Worm (Caenorhabditis elegans) whole organism, L4 larva: ENCODE measurements around the gene thoc-7.

Experiments
- D1046.2 ChIP-seq: fragments of 200-800 bp; sonication (Bioruptor generic); IDR thresholded peaks from 2 replicates; pipeline ENCODE4 v1.3.6; 2022; ENCODE audit warnings: missing genetic modification characterization, missing compliant biosample characterization
- F10B5.3 ChIP-seq: sonication (generic microtip); optimal IDR thresholded peaks from 2 replicates; lab custom pipeline; 2016; ENCODE audit warnings: mild to moderate bottlenecking, missing genetic modification characterization, missing compliant biosample characterization
- R02D3.7 ChIP-seq: fragments of 150-350 bp; sonication (generic microtip); optimal IDR thresholded peaks from 3 replicates; lab custom pipeline; 2014; ENCODE audit warnings: missing biosample characterization, missing genetic modification characterization
- T20F7.1 ChIP-seq: fragments of 200-800 bp; sonication (Bioruptor generic); optimal IDR thresholded peaks from 2 replicates; lab custom pipeline; 2018; ENCODE audit warnings: mild to moderate bottlenecking, missing genetic modification characterization, missing compliant biosample characterization
- Y5F2A.4 ChIP-seq: fragments of 200-800 bp; sonication (Bioruptor generic); optimal IDR thresholded peaks from 2 replicates; lab custom pipeline; 2018; ENCODE audit warnings: mild to moderate bottlenecking, missing genetic modification characterization, missing compliant biosample characterization
- ZK337.2 ChIP-seq: fragments of 200-800 bp; sonication (Bioruptor generic); IDR thresholded peaks from 2 replicates; pipeline ENCODE4 v1.3.6; 2022; ENCODE audit warnings: missing genetic modification reagents, missing genetic modification characterization, missing compliant biosample characterization
- ZK546.5 ChIP-seq, 2 experiments: sonication (generic microtip); optimal IDR thresholded peaks; 2 replicates each; lab custom pipeline; 2017; ENCODE audit warnings: missing biosample characterization in 2 of 2, missing genetic modification characterization in 2 of 2
- aha-1 ChIP-seq: fragments of 150-350 bp; peaks from one replicate; lab custom pipeline; 2014; ENCODE audit warnings: missing biosample characterization, missing genetic modification characterization
- ama-1 ChIP-seq: fragments of 150-350 bp; optimal IDR thresholded peaks from 2 replicates; lab custom pipeline; 2014; ENCODE audit warnings: inconsistent platforms, mixed read lengths
- ceh-20 ChIP-seq: fragments of 200-800 bp; sonication (Bioruptor generic); IDR thresholded peaks from 2 replicates; pipeline ENCODE4 v1.3.6; 2022; ENCODE audit warnings: missing genetic modification reagents, missing genetic modification characterization, missing compliant biosample characterization
- ceh-28 ChIP-seq: fragments of 150-350 bp; optimal IDR thresholded peaks from 2 replicates; lab custom pipeline; 2014; ENCODE audit warnings: missing biosample characterization, missing genetic modification reagents, missing genetic modification characterization
- ceh-32 ChIP-seq: sonication (generic microtip); optimal IDR thresholded peaks from 2 replicates; lab custom pipeline; 2016; ENCODE audit warnings: mild to moderate bottlenecking, missing genetic modification characterization, missing compliant biosample characterization; ENCODE audit not compliant: poor library complexity
- cey-2 ChIP-seq: sonication (generic microtip); optimal IDR thresholded peaks from 3 replicates; lab custom pipeline; 2017; ENCODE audit warnings: missing genetic modification characterization, mild to moderate bottlenecking, missing compliant biosample characterization, antibody characterized with exemption, borderline replicate concordance; ENCODE audit not compliant: insufficient read depth
- daf-19 ChIP-seq: fragments of 200-800 bp; sonication (Bioruptor generic); conservative IDR thresholded peaks from 2 replicates; pipeline ENCODE4 v1.3.6; 2022; ENCODE audit warnings: missing genetic modification characterization, missing compliant biosample characterization
- dmd-6 ChIP-seq: fragments of 200-800 bp; sonication (Bioruptor generic); IDR thresholded peaks from 2 replicates; pipeline ENCODE4 v1.3.6; 2022; ENCODE audit warnings: missing genetic modification reagents, missing genetic modification characterization, missing compliant biosample characterization
- dmd-8 ChIP-seq: fragments of 200-800 bp; sonication (Bioruptor generic); IDR thresholded peaks from 2 replicates; pipeline ENCODE4 v1.3.6; 2022; ENCODE audit warnings: missing genetic modification characterization, missing compliant biosample characterization
- egl-27 ChIP-seq: sonication (generic microtip); optimal IDR thresholded peaks from 3 replicates; lab custom pipeline; 2017; ENCODE audit warnings: missing biosample characterization, missing genetic modification reagents, missing genetic modification characterization
- fos-1 ChIP-seq: fragments of 150-350 bp; optimal IDR thresholded peaks from 2 replicates; lab custom pipeline; 2014; ENCODE audit warnings: missing biosample characterization, missing genetic modification characterization
- gei-8 ChIP-seq: fragments of 200-800 bp; sonication (Bioruptor generic); optimal IDR thresholded peaks from 2 replicates; lab custom pipeline; 2018; ENCODE audit warnings: mild to moderate bottlenecking, missing genetic modification characterization, missing compliant biosample characterization
- hlh-11 ChIP-seq: fragments of 200-800 bp; sonication (Bioruptor generic); optimal IDR thresholded peaks from 2 replicates; lab custom pipeline; 2018; ENCODE audit warnings: mild to moderate bottlenecking, missing genetic modification characterization, missing compliant biosample characterization
- hlh-30 ChIP-seq: sonication (generic microtip); optimal IDR thresholded peaks from 2 replicates; lab custom pipeline; 2017; ENCODE audit warnings: antibody characterized with exemption, mild to moderate bottlenecking, missing genetic modification characterization, missing compliant biosample characterization; ENCODE audit not compliant: insufficient read depth
- jun-1 ChIP-seq: fragments of 150-350 bp; optimal IDR thresholded peaks from 2 replicates; lab custom pipeline; 2014; ENCODE audit warnings: missing biosample characterization, missing genetic modification reagents, missing genetic modification characterization
- lin-13 ChIP-seq: fragments of 150-350 bp; optimal IDR thresholded peaks from 2 replicates; lab custom pipeline; 2014; ENCODE audit warnings: missing biosample characterization, missing genetic modification reagents, missing genetic modification characterization
- lin-15B ChIP-seq: fragments of 150-350 bp; sonication (generic microtip); optimal IDR thresholded peaks from 3 replicates; lab custom pipeline; 2014; ENCODE audit warnings: missing biosample characterization, missing genetic modification characterization
- lin-29 ChIP-seq: fragments of 200-800 bp; sonication (Bioruptor generic); IDR thresholded peaks from 2 replicates; pipeline ENCODE4 v1.3.6; 2022; ENCODE audit warnings: missing genetic modification reagents, missing genetic modification characterization, missing compliant biosample characterization
- lin-39 ChIP-seq: fragments of 150-350 bp; optimal IDR thresholded peaks from 2 replicates; lab custom pipeline; 2014; ENCODE audit warnings: missing biosample characterization, missing genetic modification reagents, missing genetic modification characterization
- madf-5 ChIP-seq, 2 experiments: fragments of 200-800 bp; sonication (Bioruptor generic); IDR thresholded peaks; 2 replicates each; pipeline ENCODE4 v1.3.6; 2022; ENCODE audit warnings: missing compliant biosample characterization in 2 of 2, missing genetic modification characterization in 2 of 2
- madf-9 ChIP-seq: fragments of 200-800 bp; sonication (Bioruptor generic); conservative IDR thresholded peaks from 2 replicates; pipeline ENCODE4 v1.3.6; 2022; ENCODE audit warnings: missing genetic modification reagents, missing genetic modification characterization, missing compliant biosample characterization
- mdt-29 ChIP-seq: fragments of 200-800 bp; sonication (Bioruptor generic); IDR thresholded peaks from 2 replicates; pipeline ENCODE4 v1.3.6; 2022; ENCODE audit warnings: missing genetic modification reagents, missing genetic modification characterization, missing compliant biosample characterization
- mes-2 ChIP-seq: sonication (generic microtip); optimal IDR thresholded peaks from 2 replicates; lab custom pipeline; 2016; ENCODE audit warnings: missing genotype, mild to moderate bottlenecking, missing genetic modification characterization, missing compliant biosample characterization; ENCODE audit not compliant: poor library complexity, severe bottlenecking
- mxl-2 ChIP-seq: fragments of 200-800 bp; sonication (Bioruptor generic); conservative IDR thresholded peaks from 2 replicates; pipeline ENCODE4 v1.3.6; 2022; ENCODE audit warnings: missing genetic modification reagents, missing genetic modification characterization, missing compliant biosample characterization
- mxl-3 ChIP-seq: fragments of 200-800 bp; sonication (Bioruptor generic); optimal IDR thresholded peaks from 2 replicates; lab custom pipeline; 2018; ENCODE audit warnings: mild to moderate bottlenecking, missing genetic modification characterization, missing compliant biosample characterization
- nhr-102 ChIP-seq: sonication (generic microtip); optimal IDR thresholded peaks from 2 replicates; lab custom pipeline; 2016; ENCODE audit warnings: mild to moderate bottlenecking, missing genetic modification characterization, moderate library complexity, missing compliant biosample characterization
- nhr-237 ChIP-seq: sonication (generic microtip); optimal IDR thresholded peaks from 2 replicates; lab custom pipeline; 2017; ENCODE audit warnings: missing biosample characterization, missing genetic modification characterization
- nhr-48 ChIP-seq: sonication (generic microtip); optimal IDR thresholded peaks from 2 replicates; lab custom pipeline; 2016; ENCODE audit warnings: mild to moderate bottlenecking, missing genetic modification characterization, missing compliant biosample characterization
- nhr-76 ChIP-seq: fragments of 150-350 bp; optimal IDR thresholded peaks from 2 replicates; lab custom pipeline; 2014; ENCODE audit warnings: missing biosample characterization, missing genetic modification characterization
- nhr-77 ChIP-seq: fragments of 150-350 bp; optimal IDR thresholded peaks from 2 replicates; lab custom pipeline; 2014; ENCODE audit warnings: missing biosample characterization, missing genetic modification characterization
- php-3 ChIP-seq: fragments of 200-800 bp; sonication (Bioruptor generic); IDR thresholded peaks from 2 replicates; pipeline ENCODE4 v1.3.6; 2022; ENCODE audit warnings: missing genetic modification reagents, missing genetic modification characterization, missing compliant biosample characterization
- rbr-2 ChIP-seq: sonication (generic microtip); optimal IDR thresholded peaks from 2 replicates; lab custom pipeline; 2016; ENCODE audit warnings: missing genotype, missing genetic modification characterization, missing compliant biosample characterization
- saeg-2 ChIP-seq: fragments of 200-800 bp; sonication (Bioruptor generic); IDR thresholded peaks from 2 replicates; pipeline ENCODE4 v1.3.6; 2022; ENCODE audit warnings: missing genetic modification reagents, missing genetic modification characterization, missing compliant biosample characterization
- set-16 ChIP-seq: fragments of 200-800 bp; sonication (Bioruptor generic); IDR thresholded peaks from 2 replicates; pipeline ENCODE4 v1.3.6; 2022; ENCODE audit warnings: missing genetic modification reagents, missing genetic modification characterization, missing compliant biosample characterization
- skn-1 ChIP-seq: fragments of 150-350 bp; optimal IDR thresholded peaks from 2 replicates; lab custom pipeline; 2014; ENCODE audit warnings: missing biosample characterization, missing genetic modification characterization
- snpc-1.2 ChIP-seq: fragments of 200-800 bp; sonication (Bioruptor generic); IDR thresholded peaks from 2 replicates; pipeline ENCODE4 v1.3.6; 2022; ENCODE audit warnings: missing genetic modification reagents, missing genetic modification characterization, missing compliant biosample characterization
- snpc-4 ChIP-seq: fragments of 150-350 bp; optimal IDR thresholded peaks from 2 replicates; lab custom pipeline; 2014; ENCODE audit warnings: missing biosample characterization, missing genetic modification characterization
- spr-1 ChIP-seq: sonication (generic microtip); optimal IDR thresholded peaks from 2 replicates; lab custom pipeline; 2016; ENCODE audit warnings: mild to moderate bottlenecking, missing genetic modification characterization, missing compliant biosample characterization
- spr-3 ChIP-seq: fragments of 200-800 bp; sonication (Bioruptor generic); optimal IDR thresholded peaks from 2 replicates; lab custom pipeline; 2018; ENCODE audit warnings: mild to moderate bottlenecking, missing genetic modification characterization, missing compliant biosample characterization
- tra-1 ChIP-seq: fragments of 200-800 bp; sonication (Bioruptor generic); IDR thresholded peaks from 2 replicates; pipeline ENCODE4 v1.3.6; 2022; ENCODE audit warnings: missing genetic modification reagents, missing genetic modification characterization, missing compliant biosample characterization
- unc-39 ChIP-seq: sonication (generic microtip); optimal IDR thresholded peaks from 2 replicates; lab custom pipeline; 2017; ENCODE audit warnings: missing biosample characterization, missing genetic modification characterization
- zag-1 ChIP-seq: fragments of 150-350 bp; optimal IDR thresholded peaks from 2 replicates; lab custom pipeline; 2014; ENCODE audit warnings: missing biosample characterization, missing genetic modification characterization
- zfp-3 ChIP-seq: fragments of 200-800 bp; sonication (Bioruptor generic); conservative IDR thresholded peaks from 2 replicates; pipeline ENCODE4 v1.3.6; 2022; ENCODE audit warnings: missing genetic modification reagents, missing genetic modification characterization, missing compliant biosample characterization
- zip-2 ChIP-seq: fragments of 150-350 bp; optimal IDR thresholded peaks from 2 replicates; lab custom pipeline; 2014; ENCODE audit warnings: missing biosample characterization, missing genetic modification characterization
- ztf-7 ChIP-seq: fragments of 150-350 bp; optimal IDR thresholded peaks from 2 replicates; lab custom pipeline; 2014; ENCODE audit warnings: missing biosample characterization, missing genetic modification characterization

Gene thoc-7

DNA sequence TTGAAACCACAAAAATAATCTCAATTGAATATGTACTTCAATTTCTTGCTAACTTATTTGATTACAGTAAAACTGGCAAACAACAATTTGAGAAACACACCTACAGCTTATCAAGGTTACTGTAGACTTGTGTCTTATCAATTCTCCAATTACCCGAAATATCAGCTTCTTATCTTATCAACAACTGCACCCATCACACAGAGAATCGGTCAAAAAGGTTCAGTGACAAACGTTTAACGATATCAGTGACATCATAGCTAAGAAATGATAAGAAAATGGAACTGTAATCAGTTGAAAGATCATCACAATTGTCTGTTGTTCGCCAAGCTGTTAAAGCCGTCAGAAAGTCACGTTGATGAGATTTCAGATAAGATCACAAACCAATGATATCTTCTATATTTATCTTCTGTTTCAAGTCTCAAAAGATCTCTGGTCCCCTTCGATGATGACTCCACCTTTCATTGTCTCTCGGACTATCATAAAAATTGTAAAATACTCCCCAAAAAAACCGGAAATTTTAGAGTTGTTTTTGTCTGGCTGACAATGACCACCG lies 36.7 kb downstream of the thoc-7 start (continued):
- TF ChIP-seq ZK337.2 (GFP tag; lab: Robert Waterston, UW) (no peak), ceh-32 (no peak), fos-1 (tag; lab: Kevin White, UChicago) (peak; percentile 26), php-3 (GFP tag; lab: Robert Waterston, UW) (peak; percentile 96), cey-2 (tag; lab: Kevin White, UChicago) (peak; percentile 84), dmd-6 (peak; percentile 100), ztf-7 (tag; lab: Kevin White, UChicago) (peak; percentile 80), set-16 (GFP tag; lab: Robert Waterston, UW) (no peak), zfp-3 (0 out of 2 replicates have a peak, but pooled peaks have one; percentile 75), rbr-2 (tag; lab: Kevin White, UChicago) (no peak), jun-1 (peak; percentile 81), T20F7.1 (GFP tag; lab: Kevin White, UChicago) (peak; percentile 72), zip-2 (tag; lab: Kevin White, UChicago) (peak; percentile 29), nhr-102 (peak; percentile 89), lin-39 (no peak), lin-13 (peak; percentile 48), ceh-20 (GFP tag; lab: Robert Waterston, UW) (peak; percentile 90), mdt-29 (GFP tag; lab: Robert Waterston, UW) (0 out of 2 replicates have a peak, but pooled peaks have one; percentile 34), snpc-4 (tag; lab: Kevin White, UChicago) (no peak), nhr-48 (tag; lab: Kevin White, UChicago) (peak; percentile 97), skn-1 (no peak), F10B5.3 (tag; lab: Kevin White, UChicago) (no peak), spr-3 (no peak), snpc-1.2 (GFP tag; lab: Robert Waterston, UW) (no peak), ZK546.5 (tag; optimal IDR thresholded peaks at IDR 0.05; lab: Kevin White, UChicago) (no peak), aha-1 (peak; percentile 87), lin-29 (GFP tag; lab: Robert Waterston, UW) (no peak), Y5F2A.4 (GFP tag; lab: Kevin White, UChicago) (no peak), hlh-30 (tag; lab: Kevin White, UChicago) (peak; percentile 71), nhr-237 (tag; lab: Kevin White, UChicago) (no peak), unc-39 (no peak), mes-2 (tag; lab: Kevin White, UChicago) (no peak), dmd-8 (no peak), nhr-76 (tag; lab: Kevin White, UChicago) (peak; percentile 9), mxl-3 (GFP tag; lab: Kevin White, UChicago) (peak; percentile 77), ceh-28 (no peak), gei-8 (GFP tag; lab: Kevin White, UChicago) (peak; percentile 61), hlh-11 (peak; percentile 97), ama-1 (lab: Kevin White, UChicago) (no peak), tra-1 (GFP tag; lab: Robert Waterston, UW) (peak; percentile 99), R02D3.7 (tag; lab: Kevin White, UChicago) (no peak), lin-15B (no peak), D1046.2 (GFP tag; lab: Robert Waterston, UW) (no peak), madf-9 (GFP tag; lab: Robert Waterston, UW) (no peak), mxl-2 (0 out of 2 replicates have a peak, but pooled peaks have one; percentile 45), nhr-77 (tag; lab: Kevin White, UChicago) (peak; percentile 99), spr-1 (tag; lab: Kevin White, UChicago) (no peak), egl-27 (tag; lab: Kevin White, UChicago) (peak; percentile 75), zag-1 (tag; lab: Kevin White, UChicago) (no peak), madf-5 (GFP tag; IDR thresholded peaks at IDR 0.05; lab: Robert Waterston, UW) (no peak), daf-19 (no peak), saeg-2 (GFP tag; lab: Robert Waterston, UW) (no peak)
